Worm (Caenorhabditis elegans) whole organism, L4 larva: ENCODE results near the gene pepm-1.

Experiments used
- F26F4.8 ChIP-seq: fragments of 200-800 bp; sonication (Bioruptor generic); conservative IDR thresholded peaks from 2 replicates; pipeline ENCODE4 v1.3.6; 2022; ENCODE audit warnings: missing genetic modification characterization, missing compliant biosample characterization
- F37D6.2 ChIP-seq: sonication (generic microtip); optimal IDR thresholded peaks from 2 replicates; lab custom pipeline; 2016; ENCODE audit warnings: mild to moderate bottlenecking, missing genetic modification characterization, missing compliant biosample characterization
- F44E2.7 ChIP-seq: fragments of 200-800 bp; sonication (Bioruptor generic); IDR thresholded peaks from 2 replicates; pipeline ENCODE4 v2.1.2; 2022; ENCODE audit warnings: missing genetic modification characterization, missing compliant biosample characterization
- Y105C5A.15 ChIP-seq: fragments of 200-800 bp; sonication (Bioruptor generic); IDR thresholded peaks from 2 replicates; pipeline ENCODE4 v1.3.6; 2022; ENCODE audit warnings: missing genetic modification characterization, missing compliant biosample characterization
- Y75B8A.6 ChIP-seq: fragments of 200-800 bp; sonication (Bioruptor generic); IDR thresholded peaks from 2 replicates; pipeline ENCODE4 v1.3.6; 2022; ENCODE audit warnings: missing genetic modification reagents, missing genetic modification characterization, missing compliant biosample characterization
- ZK337.2 ChIP-seq: fragments of 200-800 bp; sonication (Bioruptor generic); IDR thresholded peaks from 2 replicates; pipeline ENCODE4 v1.3.6; 2022; ENCODE audit warnings: missing genetic modification reagents, missing genetic modification characterization, missing compliant biosample characterization
- ZK546.5 ChIP-seq, 2 experiments: sonication (generic microtip); optimal IDR thresholded peaks; 2 replicates each; lab custom pipeline; 2017; ENCODE audit warnings: missing biosample characterization in 2 of 2, missing genetic modification characterization in 2 of 2
- aly-2 ChIP-seq: sonication (generic microtip); optimal IDR thresholded peaks from 2 replicates; lab custom pipeline; 2018; ENCODE audit warnings: missing biosample characterization, missing genetic modification characterization
- ama-1 ChIP-seq: fragments of 150-350 bp; optimal IDR thresholded peaks from 2 replicates; lab custom pipeline; 2014; ENCODE audit warnings: inconsistent platforms, mixed read lengths
- arid-1 ChIP-seq: fragments of 200-800 bp; sonication (Bioruptor generic); conservative IDR thresholded peaks from 2 replicates; pipeline ENCODE4 v1.3.6; 2022; ENCODE audit warnings: missing genetic modification reagents, missing genetic modification characterization, missing compliant biosample characterization
- ceh-32 ChIP-seq: sonication (generic microtip); optimal IDR thresholded peaks from 2 replicates; lab custom pipeline; 2016; ENCODE audit warnings: mild to moderate bottlenecking, missing genetic modification characterization, missing compliant biosample characterization; ENCODE audit not compliant: poor library complexity
- ceh-62 ChIP-seq: sonication (generic microtip); optimal IDR thresholded peaks from 2 replicates; lab custom pipeline; 2017; ENCODE audit warnings: missing biosample characterization, missing genetic modification characterization
- ceh-82 ChIP-seq: sonication (generic microtip); optimal IDR thresholded peaks from 2 replicates; lab custom pipeline; 2017; ENCODE audit warnings: missing biosample characterization, missing genetic modification characterization
- ces-1 ChIP-seq: fragments of 150-350 bp; sonication (generic microtip); optimal IDR thresholded peaks from 4 replicates; lab custom pipeline; 2014; ENCODE audit warnings: missing biosample characterization, missing genetic modification reagents, missing genetic modification characterization
- cey-2 ChIP-seq: sonication (generic microtip); optimal IDR thresholded peaks from 3 replicates; lab custom pipeline; 2017; ENCODE audit warnings: missing genetic modification characterization, mild to moderate bottlenecking, missing compliant biosample characterization, antibody characterized with exemption, borderline replicate concordance; ENCODE audit not compliant: insufficient read depth
- daf-12 ChIP-seq: fragments of 150-350 bp; optimal IDR thresholded peaks from 2 replicates; lab custom pipeline; 2014; ENCODE audit warnings: missing biosample characterization, missing genetic modification reagents, missing genetic modification characterization
- dmd-9 ChIP-seq: fragments of 200-800 bp; sonication (Bioruptor generic); IDR thresholded peaks from 2 replicates; pipeline ENCODE4 v1.3.6; 2022; ENCODE audit warnings: missing genetic modification reagents, missing genetic modification characterization, missing compliant biosample characterization
- dve-1 ChIP-seq: sonication (generic microtip); optimal IDR thresholded peaks from 2 replicates; lab custom pipeline; 2017; ENCODE audit warnings: antibody characterized with exemption, mild to moderate bottlenecking, missing genetic modification characterization, missing compliant biosample characterization; ENCODE audit not compliant: insufficient read depth
- egl-27 ChIP-seq: sonication (generic microtip); optimal IDR thresholded peaks from 3 replicates; lab custom pipeline; 2017; ENCODE audit warnings: missing biosample characterization, missing genetic modification reagents, missing genetic modification characterization
- egl-43 ChIP-seq: fragments of 200-800 bp; sonication (Bioruptor generic); IDR thresholded peaks from 2 replicates; pipeline ENCODE4 v1.3.6; 2022; ENCODE audit warnings: missing genetic modification reagents, missing genetic modification characterization, missing compliant biosample characterization
- fos-1 ChIP-seq: fragments of 150-350 bp; optimal IDR thresholded peaks from 2 replicates; lab custom pipeline; 2014; ENCODE audit warnings: missing biosample characterization, missing genetic modification characterization
- hlh-11 ChIP-seq: fragments of 200-800 bp; sonication (Bioruptor generic); optimal IDR thresholded peaks from 2 replicates; lab custom pipeline; 2018; ENCODE audit warnings: mild to moderate bottlenecking, missing genetic modification characterization, missing compliant biosample characterization
- lim-7 ChIP-seq: fragments of 200-800 bp; sonication (Bioruptor generic); IDR thresholded peaks from 2 replicates; pipeline ENCODE4 v1.3.6; 2022; ENCODE audit warnings: missing genetic modification characterization, missing compliant biosample characterization
- lin-1 ChIP-seq: fragments of 200-800 bp; sonication (Bioruptor generic); IDR thresholded peaks from 2 replicates; pipeline ENCODE4 v1.3.6; 2022; ENCODE audit warnings: missing genetic modification reagents, missing genetic modification characterization, missing compliant biosample characterization
- lin-13 ChIP-seq: fragments of 150-350 bp; optimal IDR thresholded peaks from 2 replicates; lab custom pipeline; 2014; ENCODE audit warnings: missing biosample characterization, missing genetic modification reagents, missing genetic modification characterization
- lin-15B ChIP-seq: fragments of 150-350 bp; sonication (generic microtip); optimal IDR thresholded peaks from 3 replicates; lab custom pipeline; 2014; ENCODE audit warnings: missing biosample characterization, missing genetic modification characterization
- lin-38 ChIP-seq: fragments of 200-800 bp; sonication (Bioruptor generic); IDR thresholded peaks from 2 replicates; pipeline ENCODE4 v1.3.6; 2022; ENCODE audit warnings: missing genetic modification reagents, missing genetic modification characterization, missing compliant biosample characterization
- mdl-1 ChIP-seq, 2 experiments: fragments of 150-350 bp in 1 of 2; sonication (generic microtip) in 1 of 2; optimal IDR thresholded peaks; 2 replicates each; lab custom pipeline; 2014 to 2017; ENCODE audit warnings: missing biosample characterization in 2 of 2, missing genetic modification characterization in 2 of 2
- mdt-29 ChIP-seq: fragments of 200-800 bp; sonication (Bioruptor generic); IDR thresholded peaks from 2 replicates; pipeline ENCODE4 v1.3.6; 2022; ENCODE audit warnings: missing genetic modification reagents, missing genetic modification characterization, missing compliant biosample characterization
- mxl-2 ChIP-seq: fragments of 200-800 bp; sonication (Bioruptor generic); conservative IDR thresholded peaks from 2 replicates; pipeline ENCODE4 v1.3.6; 2022; ENCODE audit warnings: missing genetic modification reagents, missing genetic modification characterization, missing compliant biosample characterization
- nhr-25 ChIP-seq: sonication (generic microtip); optimal IDR thresholded peaks from 2 replicates; lab custom pipeline; 2017; ENCODE audit warnings: missing genetic modification characterization, mild to moderate bottlenecking, missing compliant biosample characterization, antibody characterized with exemption, moderate library complexity, borderline replicate concordance; ENCODE audit not compliant: insufficient read depth
- nhr-28 ChIP-seq: fragments of 150-350 bp; optimal IDR thresholded peaks from 2 replicates; lab custom pipeline; 2014; ENCODE audit warnings: missing biosample characterization, missing genetic modification characterization
- nhr-41 ChIP-seq: fragments of 200-800 bp; sonication (Bioruptor generic); IDR thresholded peaks from 2 replicates; pipeline ENCODE4 v1.3.6; 2022; ENCODE audit warnings: missing genetic modification reagents, missing genetic modification characterization, missing compliant biosample characterization
- nhr-48 ChIP-seq: sonication (generic microtip); optimal IDR thresholded peaks from 2 replicates; lab custom pipeline; 2016; ENCODE audit warnings: mild to moderate bottlenecking, missing genetic modification characterization, missing compliant biosample characterization
- nhr-76 ChIP-seq: fragments of 150-350 bp; optimal IDR thresholded peaks from 2 replicates; lab custom pipeline; 2014; ENCODE audit warnings: missing biosample characterization, missing genetic modification characterization
- nhr-77 ChIP-seq: fragments of 150-350 bp; optimal IDR thresholded peaks from 2 replicates; lab custom pipeline; 2014; ENCODE audit warnings: missing biosample characterization, missing genetic modification characterization
- pqm-1 ChIP-seq: sonication (generic microtip); optimal IDR thresholded peaks from 2 replicates; lab custom pipeline; 2017; ENCODE audit warnings: missing biosample characterization, missing genetic modification characterization
- rbr-2 ChIP-seq: sonication (generic microtip); optimal IDR thresholded peaks from 2 replicates; lab custom pipeline; 2016; ENCODE audit warnings: missing genotype, missing genetic modification characterization, missing compliant biosample characterization
- sdz-12 ChIP-seq: fragments of 200-800 bp; sonication (Bioruptor generic); optimal IDR thresholded peaks from 2 replicates; lab custom pipeline; 2018; ENCODE audit warnings: mild to moderate bottlenecking, missing genetic modification characterization, missing compliant biosample characterization
- set-16 ChIP-seq: fragments of 200-800 bp; sonication (Bioruptor generic); IDR thresholded peaks from 2 replicates; pipeline ENCODE4 v1.3.6; 2022; ENCODE audit warnings: missing genetic modification reagents, missing genetic modification characterization, missing compliant biosample characterization
- tag-97 ChIP-seq: fragments of 200-800 bp; sonication (Bioruptor generic); IDR thresholded peaks from 2 replicates; pipeline ENCODE4 v1.3.6; 2022; ENCODE audit warnings: missing genetic modification characterization, missing compliant biosample characterization
- unc-39 ChIP-seq: sonication (generic microtip); optimal IDR thresholded peaks from 2 replicates; lab custom pipeline; 2017; ENCODE audit warnings: missing biosample characterization, missing genetic modification characterization
- vab-7 ChIP-seq: fragments of 200-800 bp; sonication (Bioruptor generic); IDR thresholded peaks from 2 replicates; pipeline ENCODE4 v1.3.6; 2022; ENCODE audit warnings: missing genetic modification reagents, missing genetic modification characterization, missing compliant biosample characterization
- zfp-2 ChIP-seq: sonication (generic microtip); optimal IDR thresholded peaks from 2 replicates; lab custom pipeline; 2016; ENCODE audit warnings: mild to moderate bottlenecking, missing genetic modification characterization, missing compliant biosample characterization
- zip-11 ChIP-seq: fragments of 200-800 bp; sonication (Bioruptor generic); IDR thresholded peaks from 2 replicates; pipeline ENCODE4 v1.3.6; 2022; ENCODE audit warnings: missing genetic modification characterization, missing compliant biosample characterization
- zip-2 ChIP-seq: fragments of 150-350 bp; optimal IDR thresholded peaks from 2 replicates; lab custom pipeline; 2014; ENCODE audit warnings: missing biosample characterization, missing genetic modification characterization

pepm-1 gene

ce11 chrV:14328806-14329205, at the start of gene pepm-1:
pepm-1 (plus strand) TSS chrV:14329106.
- TF ChIP-seq Y105C5A.15 (GFP tag; lab: Robert Waterston, UW): no peak
- no peak for TF ChIP-seq egl-27 (tag; lab: Kevin White, UChicago)
- no peak for TF ChIP-seq dmd-9
- TF ChIP-seq nhr-25 (tag; lab: Kevin White, UChicago): no peak
- TF ChIP-seq Y75B8A.6: no peak
- TF ChIP-seq unc-39 (tag; lab: Kevin White, UChicago): no peak
- TF ChIP-seq aly-2 (tag; lab: Kevin White, UChicago): no peak
- no peak for TF ChIP-seq fos-1 (tag; lab: Kevin White, UChicago)
- no peak for TF ChIP-seq nhr-48 (tag; lab: Kevin White, UChicago)
- TF ChIP-seq F26F4.8 (GFP tag; lab: Robert Waterston, UW): no peak
- TF ChIP-seq mdt-29 (GFP tag; lab: Robert Waterston, UW): no peak
- TF ChIP-seq lin-13 (GFP tag; lab: Kevin White, UChicago): no peak
- TF ChIP-seq egl-43 (GFP tag; lab: Robert Waterston, UW): no peak
- TF ChIP-seq ZK337.2 (GFP tag; lab: Robert Waterston, UW): no peak
- TF ChIP-seq ama-1: no peak
- TF ChIP-seq ceh-62 (tag; lab: Kevin White, UChicago): no peak
- TF ChIP-seq rbr-2: no peak
- TF ChIP-seq zfp-2 (tag; lab: Kevin White, UChicago): no peak
- TF ChIP-seq nhr-77: no peak
- no peak for TF ChIP-seq tag-97

DNA sequence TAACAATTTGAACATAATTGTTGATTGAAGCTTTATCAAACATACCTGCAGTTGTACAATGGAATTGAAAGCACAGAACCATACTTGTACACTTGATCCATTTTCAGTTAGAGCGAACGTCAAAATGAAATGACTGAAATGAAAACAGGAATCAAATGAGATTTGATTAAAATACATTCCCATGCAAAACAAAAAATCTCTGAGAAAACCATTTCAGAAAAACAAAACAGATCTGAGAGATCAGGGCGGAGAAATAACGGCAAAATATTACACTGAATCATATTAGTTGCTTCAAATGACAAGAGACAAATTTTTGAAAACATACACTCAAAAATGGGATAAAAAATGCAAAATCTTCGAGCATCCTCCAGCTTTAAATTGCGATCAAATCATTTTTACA, 49.1 kb upstream of the pepm-1 start, which contains the start of gene srt-33:
Gene srt-33 (minus strand): TSS at position 101 of the 400 bp plus-strand sequence.
- TF ChIP-seq lim-7 (GFP tag; lab: Robert Waterston, UW): no peak
- no peak for TF ChIP-seq daf-12 (tag; lab: Kevin White, UChicago)
- TF ChIP-seq zip-11 (GFP tag; lab: Robert Waterston, UW): no peak
- no peak for TF ChIP-seq nhr-25 (tag; lab: Kevin White, UChicago)
- no peak for TF ChIP-seq nhr-41 (GFP tag; lab: Robert Waterston, UW)
- TF ChIP-seq cey-2 (tag; lab: Kevin White, UChicago): no peak
- TF ChIP-seq nhr-48 (tag; lab: Kevin White, UChicago): no peak
- no peak for TF ChIP-seq lin-1 (GFP tag; lab: Robert Waterston, UW)
- TF ChIP-seq nhr-77: no peak
- TF ChIP-seq mxl-2 (GFP tag; lab: Robert Waterston, UW): no peak

DNA sequence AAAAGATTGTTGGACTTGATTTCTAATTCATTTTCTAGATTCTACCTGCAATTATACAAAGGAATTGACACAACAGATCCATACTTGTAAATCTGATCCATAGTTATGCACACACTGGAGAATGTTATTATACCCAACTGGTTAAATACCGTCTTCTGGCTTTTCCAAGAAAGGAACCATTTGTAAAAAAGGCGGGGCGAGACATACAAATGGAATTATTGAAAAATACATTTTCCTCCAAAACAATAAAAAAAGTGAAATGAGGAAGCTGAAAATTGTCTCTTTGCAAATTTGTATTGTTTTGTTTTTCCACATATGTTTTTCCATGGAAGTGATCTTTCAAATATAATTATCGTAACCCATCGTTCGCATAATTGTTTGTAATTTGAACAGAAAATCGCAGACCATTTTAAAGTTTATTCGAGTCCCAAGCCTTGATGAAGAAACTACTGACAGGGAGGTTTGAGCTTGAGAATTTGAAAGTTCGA, 46.6 kb upstream of the pepm-1 start, which contains the start of the genes srt-74 and F40G12.9:
Gene srt-74 (minus strand): TSS at position 101 of the 488 bp plus-strand sequence.
Gene F40G12.9 (plus strand): TSS at position 438 of the 488 bp plus-strand sequence.
- TF ChIP-seq zip-2 (tag; lab: Kevin White, UChicago) (no peak), mdl-1 (tag; optimal IDR thresholded peaks at IDR 0.05; lab: Kevin White, UChicago) (no peak), nhr-25 (tag; lab: Kevin White, UChicago) (no peak), dve-1 (tag; lab: Kevin White, UChicago) (no peak), set-16 (no peak), ces-1 (GFP tag; lab: Kevin White, UChicago) (no peak), egl-27 (tag; lab: Kevin White, UChicago) (no peak), lin-15B (no peak), dmd-9 (no peak), nhr-76 (no peak)
- TF ChIP-seq, all 104 proteins: peak for 0

DNA sequence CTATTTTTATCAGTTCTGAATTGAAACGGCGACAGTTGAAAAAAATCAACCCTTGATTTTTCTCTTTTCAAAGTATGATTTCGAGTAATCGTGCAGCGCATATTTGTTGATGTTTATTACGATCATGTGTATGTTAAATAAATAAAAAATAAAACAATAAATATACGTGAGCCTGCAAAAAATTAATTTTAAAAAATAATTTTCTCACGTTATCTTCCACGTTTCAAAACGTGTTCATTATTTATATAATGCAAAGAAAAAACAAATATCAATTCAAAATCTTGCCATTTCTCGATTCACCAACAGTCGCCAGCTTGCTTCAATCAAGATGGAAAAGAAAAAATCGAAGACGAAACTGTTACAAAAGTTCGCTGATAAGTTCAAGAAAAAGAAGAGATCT, 45.7 kb upstream of the pepm-1 start, which contains the start of gene F40G12.10:
Gene F40G12.10 (plus strand): TSS at position 301 of the 400 bp plus-strand sequence.
- TF ChIP-seq F37D6.2 (tag; lab: Kevin White, UChicago) (no peak), ceh-32 (tag; lab: Kevin White, UChicago) (no peak), Y75B8A.6 (no peak), lin-15B (no peak), aly-2 (tag; lab: Kevin White, UChicago) (no peak), ZK546.5 (tag; optimal IDR thresholded peaks at IDR 0.05; lab: Kevin White, UChicago) (no peak), F44E2.7 (GFP tag; lab: Robert Waterston, UW) (no peak), ceh-82 (tag; lab: Kevin White, UChicago) (no peak), unc-39 (tag; lab: Kevin White, UChicago) (no peak), sdz-12 (GFP tag; lab: Kevin White, UChicago) (no peak), vab-7 (no peak), pqm-1 (tag; lab: Kevin White, UChicago) (no peak), dmd-9 (no peak), nhr-28 (no peak), hlh-11 (tag; lab: Kevin White, UChicago) (no peak), arid-1 (GFP tag; lab: Robert Waterston, UW) (no peak), lin-38 (no peak)
